Worm (Caenorhabditis elegans): ENCODE results near the gene C30E1.4.

The C30E1.4 gene

DNA sequence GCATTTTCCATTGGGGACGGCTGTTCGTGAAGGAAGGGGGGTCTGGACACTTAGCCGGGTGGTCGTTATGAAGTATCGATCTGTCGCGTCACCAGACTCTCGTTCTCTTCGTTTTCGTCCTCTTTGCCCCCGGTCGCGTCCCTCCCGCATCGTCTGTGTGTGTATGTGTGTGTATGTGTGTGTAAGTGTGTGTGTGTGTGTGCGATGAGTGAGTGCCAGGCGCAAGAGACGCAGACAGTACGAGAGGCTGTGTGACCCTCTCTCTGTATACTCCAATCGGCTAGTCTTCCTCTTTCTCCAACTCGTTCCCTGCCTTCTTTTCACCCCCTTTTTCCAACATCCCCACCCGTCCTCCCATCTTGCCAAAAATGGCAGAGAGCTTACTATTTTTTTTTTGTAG, 37.7 kb downstream of the C30E1.4 start (continued):
- TF ChIP-seq F37B4.10 (GFP tag; IDR thresholded peaks at IDR 0.05), result no peak
- peak; percentile 29 for TF ChIP-seq snpc-1.3 (tag; optimal IDR thresholded peaks at IDR 0.05; ENCODE audit: insufficient read depth)
- no peak for TF ChIP-seq B0035.1 (tag; optimal IDR thresholded peaks at IDR 0.05)
- TF ChIP-seq somi-1 (GFP tag; optimal IDR thresholded peaks at IDR 0.05), result peak; percentile 59
- peak; percentile 58 for TF ChIP-seq ets-4 (GFP tag; optimal IDR thresholded peaks at IDR 0.05)

DNA sequence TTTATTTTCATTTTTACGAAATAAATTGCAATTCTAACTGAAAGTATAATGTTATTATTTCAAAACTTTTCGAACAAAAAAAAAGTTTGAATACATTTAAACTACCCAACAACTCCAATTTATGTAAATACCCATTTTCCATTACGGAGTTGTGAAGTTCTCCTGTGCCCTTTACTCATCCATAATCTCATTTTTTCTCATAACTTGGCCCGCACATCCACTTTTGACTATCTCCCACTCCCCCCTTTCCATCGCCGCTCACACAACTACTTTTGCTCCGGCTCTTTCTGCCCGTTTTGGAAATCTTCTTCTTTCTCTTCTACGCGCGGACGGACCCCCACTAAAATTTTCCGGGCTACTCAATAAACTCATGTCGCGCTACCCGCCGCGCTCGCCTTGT, 38.9 kb downstream of the C30E1.4 start:
- no peak for TF ChIP-seq egrh-3 (GFP tag; IDR thresholded peaks at IDR 0.05)
- no peak for TF ChIP-seq T07F8.4 (tag; optimal IDR thresholded peaks at IDR 0.05)
- TF ChIP-seq zfh-2 (GFP tag; conservative IDR thresholded peaks at IDR 0.05), result 0 out of 2 replicates have a peak, but pooled peaks have one; percentile 7
- TF ChIP-seq lsl-1 (GFP tag; optimal IDR thresholded peaks at IDR 0.05), result no peak
- no peak for TF ChIP-seq rpc-1 (optimal IDR thresholded peaks at IDR 0.05)
- no peak for TF ChIP-seq rpc-1 (tag; optimal IDR thresholded peaks at IDR 0.05)

DNA sequence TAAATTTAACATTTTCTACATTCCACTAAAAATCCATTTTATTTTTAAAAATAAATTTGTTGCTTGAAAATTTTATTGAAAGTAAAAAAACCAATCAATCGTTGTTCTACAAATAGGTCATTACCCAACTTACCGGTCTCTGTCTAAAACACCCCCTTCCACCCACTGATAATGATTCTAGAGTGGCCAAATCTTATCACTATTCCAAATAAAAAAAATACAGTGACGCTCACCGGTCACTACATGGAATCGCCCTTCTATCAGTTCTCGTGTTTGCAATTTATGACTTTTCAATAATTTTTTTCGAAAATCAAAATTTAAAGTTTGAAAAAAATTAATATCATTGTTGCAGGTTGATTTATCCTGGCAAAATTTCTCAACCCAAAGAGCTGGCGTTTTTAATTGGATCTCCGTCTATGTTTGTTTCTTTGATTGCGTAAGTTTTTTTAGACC, 39.8 kb downstream of the C30E1.4 start, which contains the start of the genes F52G3.1 and F52G3.7:
Gene F52G3.1 (plus strand): TSS at position 353 of the 453 bp plus-strand sequence.
Gene F52G3.7 (plus strand): TSS at position 403 of the 453 bp plus-strand sequence.
- TF ChIP-seq him-1 (tag; optimal IDR thresholded peaks at IDR 0.05) (no peak), nhr-80 (tag; optimal IDR thresholded peaks at IDR 0.05) (peak; percentile 41)

DNA sequence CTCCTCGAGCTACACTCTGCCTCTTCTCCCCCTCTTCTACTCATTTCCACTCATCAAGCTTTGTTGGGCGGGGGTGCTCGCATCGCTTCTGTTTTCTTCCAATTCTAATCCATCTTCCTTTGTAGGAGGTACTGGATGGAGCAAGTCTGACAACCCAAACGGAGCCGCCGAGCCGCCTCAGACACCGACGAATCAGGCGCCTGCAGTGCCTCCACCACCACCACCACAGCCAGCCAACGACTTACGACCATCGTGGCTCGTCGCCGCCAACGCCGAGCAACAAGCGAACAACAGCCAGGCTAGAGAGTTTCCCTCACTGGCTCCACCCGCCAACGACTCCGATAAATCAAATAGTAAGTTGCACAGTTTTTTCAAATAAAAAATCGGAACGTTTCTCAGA, 42.2 kb downstream of the C30E1.4 start:
- TF ChIP-seq Y53F4B.3 (GFP tag; IDR thresholded peaks at IDR 0.05) (no peak), nfya-2 (GFP tag; IDR thresholded peaks at IDR 0.05) (no peak), ceh-91 (GFP tag; IDR thresholded peaks at IDR 0.05) (no peak), madf-6 (GFP tag; IDR thresholded peaks at IDR 0.05) (no peak), egrh-3 (GFP tag; IDR thresholded peaks at IDR 0.05) (peak; percentile 56; the same call in 1 of the 2 replicates), dpff-1 (tag; optimal IDR thresholded peaks at IDR 0.05) (no peak), egl-44 (GFP tag; IDR thresholded peaks at IDR 0.05) (no peak), zfh-2 (GFP tag; conservative IDR thresholded peaks at IDR 0.05) (peak; percentile 78; the same call in 1 of the 2 replicates), zim-3 (tag; optimal IDR thresholded peaks at IDR 0.05) (no peak), ZK185.1 (tag; optimal IDR thresholded peaks at IDR 0.05; ENCODE audit: poor library complexity, severe bottlenecking) (no peak)

DNA sequence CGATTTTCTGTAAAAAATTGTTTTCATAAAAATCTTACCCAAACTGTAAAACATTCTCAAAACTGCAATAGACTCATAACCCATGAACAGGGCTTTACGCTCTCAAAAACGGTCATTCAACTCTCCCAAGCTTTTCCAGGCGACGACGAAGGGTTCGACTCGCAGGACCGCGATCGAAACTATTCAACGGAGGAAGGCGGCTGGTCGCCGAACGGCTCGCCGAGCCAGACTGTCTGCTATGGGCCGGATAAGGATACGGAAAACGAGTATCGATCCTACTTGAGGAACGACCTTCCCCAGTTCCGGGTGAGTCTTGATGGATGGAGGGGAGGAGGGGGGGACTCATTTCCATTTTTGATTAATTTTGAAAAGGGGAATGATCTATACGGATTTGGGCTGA, 44.1 kb downstream of the C30E1.4 start:
- TF ChIP-seq zfh-2 (GFP tag; conservative IDR thresholded peaks at IDR 0.05) (peak; percentile 73), ekl-4 (GFP tag; IDR thresholded peaks at IDR 0.05) (0 out of 2 replicates have a peak, but pooled peaks have one; percentile 35), F37B4.10 (GFP tag; IDR thresholded peaks at IDR 0.05) (no peak)

DNA sequence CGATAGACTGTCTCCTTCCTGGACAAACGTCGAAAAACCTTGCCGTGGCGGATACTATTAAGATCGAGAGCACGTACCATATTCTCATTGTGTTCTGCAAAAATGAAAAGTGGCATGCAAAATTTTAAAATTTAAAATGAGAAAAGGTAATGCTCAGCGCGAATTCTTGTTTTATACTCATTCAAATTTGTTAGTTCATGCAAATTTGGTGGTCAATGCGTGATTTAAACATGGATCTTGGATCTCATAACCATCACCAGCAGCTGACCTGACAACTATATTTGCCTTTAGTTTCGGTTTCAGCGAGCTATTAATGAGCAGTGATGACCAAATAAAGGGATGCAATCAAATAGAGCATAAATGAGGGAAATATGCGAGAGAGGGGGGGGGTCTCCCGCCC, 52.3 kb downstream of the C30E1.4 start, which contains the start of gene F52G3.5:
Gene F52G3.5 (minus strand): TSS at position 101 of the 400 bp plus-strand sequence.
- TF ChIP-seq attf-3 (GFP tag; conservative IDR thresholded peaks at IDR 0.05) (no peak), mxl-1 (tag; optimal IDR thresholded peaks at IDR 0.05) (no peak), hmg-1.2 (GFP tag; IDR thresholded peaks at IDR 0.05) (no peak), die-1 (tag; optimal IDR thresholded peaks at IDR 0.05) (no peak), F39B2.1 (GFP tag; IDR thresholded peaks at IDR 0.05) (no peak), unc-62 (GFP tag; optimal IDR thresholded peaks at IDR 0.05) (no peak), rec-8 (tag; optimal IDR thresholded peaks at IDR 0.05) (no peak), zim-3 (tag; optimal IDR thresholded peaks at IDR 0.05) (no peak), ztf-28 (GFP tag; IDR thresholded peaks at IDR 0.05) (no peak)
